Worm (Caenorhabditis elegans) whole organism, mixed stage, embryonic: Measurements from ENCODE around the gene clec-135.

Source experiments
- M03D4.4 ChIP-seq: sonication (generic microtip); optimal IDR thresholded peaks from 2 replicates; lab custom pipeline; 2017; ENCODE audit warnings: mild to moderate bottlenecking, missing genetic modification characterization, missing compliant biosample characterization
- bed-3 ChIP-seq: fragments of 200-800 bp; sonication (Bioruptor generic); optimal IDR thresholded peaks from 3 replicates; lab custom pipeline; 2018; ENCODE audit warnings: mild to moderate bottlenecking, missing genetic modification characterization, moderate library complexity, missing compliant biosample characterization
- blmp-1 ChIP-seq: fragments of 150-350 bp; optimal IDR thresholded peaks from 2 replicates; lab custom pipeline; 2014; ENCODE audit warnings: missing biosample characterization, missing genetic modification characterization
- ceh-39 ChIP-seq: fragments of 150-350 bp; optimal IDR thresholded peaks from 2 replicates; lab custom pipeline; 2014; ENCODE audit warnings: missing biosample characterization, missing genetic modification characterization
- ceh-43 ChIP-seq: fragments of 200-800 bp; sonication (Bioruptor generic); optimal IDR thresholded peaks from 2 replicates; lab custom pipeline; 2018; ENCODE audit warnings: mild to moderate bottlenecking, missing genetic modification characterization, moderate library complexity, missing compliant biosample characterization
- ceh-83 ChIP-seq: fragments of 200-800 bp; sonication (Bioruptor generic); optimal IDR thresholded peaks from 2 replicates; lab custom pipeline; 2018; ENCODE audit warnings: mild to moderate bottlenecking, missing genetic modification characterization, missing compliant biosample characterization
- ces-1 ChIP-seq: fragments of 150-350 bp; optimal IDR thresholded peaks from 2 replicates; lab custom pipeline; 2014; ENCODE audit warnings: missing biosample characterization, missing genetic modification reagents, missing genetic modification characterization
- cnd-1 ChIP-seq: fragments of 200-800 bp; sonication (Bioruptor generic); optimal IDR thresholded peaks from 2 replicates; lab custom pipeline; 2018; ENCODE audit warnings: mild to moderate bottlenecking, missing genetic modification characterization, missing compliant biosample characterization
- elt-1 ChIP-seq: sonication (generic microtip); optimal IDR thresholded peaks from 2 replicates; lab custom pipeline; 2017; ENCODE audit warnings: missing genetic modification characterization, mild to moderate bottlenecking, missing compliant biosample characterization, antibody characterized with exemption, moderate library complexity, borderline replicate concordance; ENCODE audit not compliant: insufficient read depth
- elt-3 ChIP-seq: fragments of 150-350 bp; optimal IDR thresholded peaks from 2 replicates; lab custom pipeline; 2014; ENCODE audit warnings: missing biosample characterization, missing genetic modification characterization
- flh-1 ChIP-seq: fragments of 200-800 bp; sonication (Bioruptor generic); optimal IDR thresholded peaks from 2 replicates; lab custom pipeline; 2018; ENCODE audit warnings: mild to moderate bottlenecking, missing genetic modification characterization, moderate library complexity, missing compliant biosample characterization
- hlh-1 ChIP-seq: fragments of 150-350 bp; optimal IDR thresholded peaks from 2 replicates; lab custom pipeline; 2014; ENCODE audit warnings: missing biosample characterization, missing genetic modification reagents, missing genetic modification characterization
- lin-13 ChIP-seq: fragments of 150-350 bp; optimal IDR thresholded peaks from 2 replicates; lab custom pipeline; 2014; ENCODE audit warnings: missing biosample characterization, missing genetic modification characterization
- lin-32 ChIP-seq: fragments of 200-800 bp; sonication (Bioruptor generic); optimal IDR thresholded peaks from 2 replicates; lab custom pipeline; 2018; ENCODE audit warnings: mild to moderate bottlenecking, missing genetic modification characterization, missing compliant biosample characterization
- lsy-2 ChIP-seq: fragments of 150-350 bp; optimal IDR thresholded peaks from 2 replicates; lab custom pipeline; 2014; ENCODE audit warnings: missing biosample characterization, missing genetic modification characterization
- mab-5 ChIP-seq: fragments of 150-350 bp; optimal IDR thresholded peaks from 2 replicates; lab custom pipeline; 2014; ENCODE audit warnings: missing biosample characterization, missing genetic modification characterization
- mls-2 ChIP-seq: sonication (generic microtip); optimal IDR thresholded peaks from 2 replicates; lab custom pipeline; 2016; ENCODE audit warnings: mild to moderate bottlenecking, missing genetic modification characterization, moderate library complexity, missing compliant biosample characterization
- nhr-12 ChIP-seq: fragments of 150-350 bp; optimal IDR thresholded peaks from 2 replicates; lab custom pipeline; 2014; ENCODE audit warnings: missing biosample characterization, missing genetic modification characterization
- nhr-2 ChIP-seq: fragments of 150-350 bp; optimal IDR thresholded peaks from 2 replicates; lab custom pipeline; 2014; ENCODE audit warnings: missing biosample characterization, missing genetic modification characterization
- nhr-237 ChIP-seq: fragments of 150-350 bp; optimal IDR thresholded peaks from 2 replicates; lab custom pipeline; 2014; ENCODE audit warnings: missing biosample characterization, missing genetic modification characterization
- nhr-28 ChIP-seq: fragments of 150-350 bp; optimal IDR thresholded peaks from 2 replicates; lab custom pipeline; 2014; ENCODE audit warnings: missing biosample characterization, missing genetic modification characterization
- nhr-76 ChIP-seq: sonication (generic microtip); optimal IDR thresholded peaks from 2 replicates; lab custom pipeline; 2017; ENCODE audit warnings: missing biosample characterization, missing genetic modification characterization
- pha-4 ChIP-seq: fragments of 150-350 bp; optimal IDR thresholded peaks from 2 replicates; lab custom pipeline; 2018; ENCODE audit warnings: missing biosample characterization, missing genetic modification reagents, missing genetic modification characterization
- sem-2 ChIP-seq: fragments of 200-800 bp; sonication (Bioruptor generic); optimal IDR thresholded peaks from 2 replicates; lab custom pipeline; 2018; ENCODE audit warnings: mild to moderate bottlenecking, missing genetic modification characterization, missing compliant biosample characterization
- snpc-4 ChIP-seq: fragments of 150-350 bp; optimal IDR thresholded peaks from 2 replicates; lab custom pipeline; 2014; ENCODE audit warnings: missing biosample characterization, missing genetic modification characterization
- sptf-1 ChIP-seq: sonication (generic microtip); optimal IDR thresholded peaks from 2 replicates; lab custom pipeline; 2017; ENCODE audit warnings: mild to moderate bottlenecking, missing genetic modification characterization, moderate library complexity, missing compliant biosample characterization
- tbx-8 ChIP-seq: fragments of 200-800 bp; sonication (Bioruptor generic); optimal IDR thresholded peaks from 2 replicates; lab custom pipeline; 2018; ENCODE audit warnings: mild to moderate bottlenecking, missing genetic modification characterization, moderate library complexity, missing compliant biosample characterization
- unc-120 ChIP-seq: sonication (generic microtip); optimal IDR thresholded peaks from 2 replicates; lab custom pipeline; 2017; ENCODE audit warnings: missing genetic modification characterization, missing compliant biosample characterization; ENCODE audit not compliant: poor library complexity, severe bottlenecking
- unc-39 ChIP-seq: fragments of 150-350 bp; optimal IDR thresholded peaks from 2 replicates; lab custom pipeline; 2014; ENCODE audit warnings: missing biosample characterization, missing genetic modification characterization
- unc-62 ChIP-seq: fragments of 150-350 bp; optimal IDR thresholded peaks from 2 replicates; lab custom pipeline; 2014; ENCODE audit warnings: missing biosample characterization, missing genetic modification reagents, missing genetic modification characterization
- zip-8 ChIP-seq: fragments of 150-350 bp; optimal IDR thresholded peaks from 2 replicates; lab custom pipeline; 2014; ENCODE audit warnings: missing biosample characterization, missing genetic modification characterization
- ztf-11 ChIP-seq: fragments of 150-350 bp; optimal IDR thresholded peaks from 2 replicates; lab custom pipeline; 2014; ENCODE audit warnings: missing biosample characterization, missing genetic modification characterization

Gene clec-135

ce11 chrII:4267711-4268110 is 9.1 kb upstream of the clec-135 start:
- TF ChIP-seq nhr-237 (tag; lab: Kevin White, UChicago) (no peak), zip-8 (tag; lab: Kevin White, UChicago) (no peak), unc-120 (no peak), ztf-11 (tag; lab: Kevin White, UChicago) (no peak), nhr-2 (no peak), blmp-1 (tag; lab: Kevin White, UChicago) (no peak), lin-13 (tag; lab: Kevin White, UChicago) (no peak), bed-3 (GFP tag; lab: Kevin White, UChicago) (no peak)

ce11 chrII:4256541-4257001 is 2.0 kb downstream of the clec-135 start, which contains the start of gene C16A11.7:
C16A11.7 (minus strand) TSS chrII:4256951.
- no peak for TF ChIP-seq nhr-28 (tag; lab: Kevin White, UChicago)
- no peak for TF ChIP-seq snpc-4 (tag; lab: Kevin White, UChicago)
- no peak for TF ChIP-seq elt-3 (tag; lab: Kevin White, UChicago)
- no peak for TF ChIP-seq mab-5 (tag; lab: Kevin White, UChicago)
- TF ChIP-seq nhr-76 = no peak
- TF ChIP-seq ceh-43 (GFP tag; lab: Kevin White, UChicago) = no peak
- no peak for TF ChIP-seq lsy-2
- no peak for TF ChIP-seq ces-1 (GFP tag; lab: Kevin White, UChicago)
- no peak for TF ChIP-seq lin-13 (tag; lab: Kevin White, UChicago)
- no peak for TF ChIP-seq lin-32 (GFP tag; lab: Kevin White, UChicago)
- TF ChIP-seq ceh-39 (tag; lab: Kevin White, UChicago) = no peak
- TF ChIP-seq unc-120 = no peak
- TF ChIP-seq, all 35 proteins: peak for 0

ce11 chrII:4246897-4247296 is 11.7 kb downstream of the clec-135 start, which contains the start of gene gpa-11:
gpa-11 (plus strand) TSS chrII:4247197.
- TF ChIP-seq elt-3 (tag; lab: Kevin White, UChicago) (no peak), ceh-39 (tag; lab: Kevin White, UChicago) (no peak), lin-32 (GFP tag; lab: Kevin White, UChicago) (no peak), snpc-4 (tag; lab: Kevin White, UChicago) (no peak)

ce11 chrII:4244959-4245358 is 13.6 kb downstream of the clec-135 start:
- TF ChIP-seq hlh-1 (tag; lab: Kevin White, UChicago) (no peak), blmp-1 (tag; lab: Kevin White, UChicago) (no peak), ceh-39 (tag; lab: Kevin White, UChicago) (no peak), ceh-83 (no peak), lin-32 (GFP tag; lab: Kevin White, UChicago) (no peak), elt-3 (tag; lab: Kevin White, UChicago) (no peak), nhr-76 (no peak), pha-4 (tag; lab: Kevin White, UChicago) (no peak), snpc-4 (tag; lab: Kevin White, UChicago) (no peak), sem-2 (GFP tag; lab: Kevin White, UChicago) (no peak), unc-39 (tag; lab: Kevin White, UChicago) (no peak), lsy-2 (no peak), unc-62 (GFP tag; lab: Kevin White, UChicago) (no peak), ceh-43 (GFP tag; lab: Kevin White, UChicago) (no peak), nhr-12 (tag; lab: Kevin White, UChicago) (no peak), nhr-237 (tag; lab: Kevin White, UChicago) (no peak)

- TF ChIP-seq tbx-8 (GFP tag; lab: Kevin White, UChicago) = no peak
- TF ChIP-seq flh-1 (GFP tag; lab: Kevin White, UChicago) = no peak
- TF ChIP-seq mls-2 (tag; lab: Kevin White, UChicago) = no peak
- no peak for TF ChIP-seq blmp-1 (tag; lab: Kevin White, UChicago)
- TF ChIP-seq ceh-83 = no peak
- no peak for TF ChIP-seq snpc-4 (tag; lab: Kevin White, UChicago)
- no peak for TF ChIP-seq lin-13 (tag; lab: Kevin White, UChicago)
- TF ChIP-seq bed-3 (GFP tag; lab: Kevin White, UChicago) = no peak
- no peak for TF ChIP-seq nhr-12 (tag; lab: Kevin White, UChicago)
- no peak for TF ChIP-seq sptf-1 (tag; lab: Kevin White, UChicago)
- no peak for TF ChIP-seq cnd-1 (tag; lab: Kevin White, UChicago)
- TF ChIP-seq M03D4.4 (tag; lab: Kevin White, UChicago) = no peak
- no peak for TF ChIP-seq elt-1 (tag; lab: Kevin White, UChicago)
- TF ChIP-seq unc-39 (tag; lab: Kevin White, UChicago) = no peak
Observed at ce11 chrII:4238963-4239362, 19.6 kb downstream of the clec-135 start.
